Worm (Caenorhabditis elegans) whole organism, late embryonic: Measurements from ENCODE around the gene C28C12.11.

ENCODE experiments used
- F13H6.1 ChIP-seq: sonication (generic microtip); optimal IDR thresholded peaks from 2 replicates; lab custom pipeline; 2016; ENCODE audit warnings: missing genetic modification characterization, missing compliant biosample characterization
- K02D7.2 ChIP-seq: sonication (generic microtip); optimal IDR thresholded peaks from 2 replicates; lab custom pipeline; 2017; ENCODE audit warnings: mild to moderate bottlenecking, missing genetic modification characterization, missing compliant biosample characterization
- T23F11.4 ChIP-seq: fragments of 200-800 bp; sonication (Bioruptor generic); optimal IDR thresholded peaks from 2 replicates; lab custom pipeline; 2018; ENCODE audit warnings: mild to moderate bottlenecking, missing genetic modification characterization, missing compliant biosample characterization
- ceh-14 ChIP-seq: sonication (generic microtip); optimal IDR thresholded peaks from 2 replicates; lab custom pipeline; 2016; ENCODE audit warnings: missing genotype, missing genetic modification characterization, missing compliant biosample characterization
- ceh-2 ChIP-seq: sonication (generic microtip); optimal IDR thresholded peaks from 2 replicates; lab custom pipeline; 2016; ENCODE audit warnings: missing genotype, missing genetic modification characterization, missing compliant biosample characterization
- ceh-24 ChIP-seq: sonication (generic microtip); optimal IDR thresholded peaks from 2 replicates; lab custom pipeline; 2016; ENCODE audit warnings: mild to moderate bottlenecking, missing genetic modification characterization, missing compliant biosample characterization
- ceh-34 ChIP-seq: sonication (generic microtip); optimal IDR thresholded peaks from 2 replicates; lab custom pipeline; 2016; ENCODE audit warnings: mild to moderate bottlenecking, missing genetic modification characterization, missing compliant biosample characterization
- ceh-45 ChIP-seq: fragments of 200-800 bp; sonication (Bioruptor generic); IDR thresholded peaks from 2 replicates; pipeline ENCODE4 v1.3.6; 2022; ENCODE audit warnings: missing genetic modification reagents, missing genetic modification characterization, missing compliant biosample characterization
- ceh-48 ChIP-seq: sonication (generic microtip); optimal IDR thresholded peaks from 2 replicates; lab custom pipeline; 2016; ENCODE audit warnings: missing genetic modification characterization, inconsistent platforms, missing compliant biosample characterization
- dve-1 ChIP-seq: sonication (generic microtip); optimal IDR thresholded peaks from 2 replicates; lab custom pipeline; 2017; ENCODE audit warnings: antibody characterized with exemption, mild to moderate bottlenecking, missing genetic modification characterization, missing compliant biosample characterization
- eyg-1 ChIP-seq: sonication (generic microtip); optimal IDR thresholded peaks from 2 replicates; lab custom pipeline; 2016; ENCODE audit warnings: missing genotype, missing genetic modification characterization, missing compliant biosample characterization
- fkh-10 ChIP-seq: fragments of 150-350 bp; optimal IDR thresholded peaks from 2 replicates; lab custom pipeline; 2014; ENCODE audit warnings: missing biosample characterization, missing genetic modification reagents, missing genetic modification characterization
- gmeb-2 ChIP-seq: sonication (generic microtip); optimal IDR thresholded peaks from 2 replicates; lab custom pipeline; 2016; ENCODE audit warnings: missing genetic modification characterization, inconsistent platforms, missing compliant biosample characterization
- hlh-6 ChIP-seq: sonication (generic microtip); optimal IDR thresholded peaks from 2 replicates; lab custom pipeline; 2016; ENCODE audit warnings: missing genotype, missing genetic modification characterization, missing compliant biosample characterization
- hlh-8 ChIP-seq: sonication (generic microtip); optimal IDR thresholded peaks from 2 replicates; lab custom pipeline; 2016; ENCODE audit warnings: missing genotype, missing genetic modification characterization, missing compliant biosample characterization
- lim-6 ChIP-seq: sonication (generic microtip); optimal IDR thresholded peaks from 2 replicates; lab custom pipeline; 2016; ENCODE audit warnings: missing genetic modification characterization, missing compliant biosample characterization
- nhr-232 ChIP-seq: sonication (generic microtip); optimal IDR thresholded peaks from 2 replicates; lab custom pipeline; 2016; ENCODE audit warnings: missing genetic modification characterization, missing compliant biosample characterization
- npax-4 ChIP-seq: sonication (generic microtip); optimal IDR thresholded peaks from 2 replicates; lab custom pipeline; 2016; ENCODE audit warnings: missing genetic modification characterization, missing compliant biosample characterization
- odd-2 ChIP-seq: sonication (generic microtip); optimal IDR thresholded peaks from 2 replicates; lab custom pipeline; 2017; ENCODE audit warnings: antibody characterized with exemption, mild to moderate bottlenecking, missing genetic modification characterization, missing compliant biosample characterization
- pax-1 ChIP-seq: fragments of 150-350 bp; optimal IDR thresholded peaks from 2 replicates; lab custom pipeline; 2014; ENCODE audit warnings: missing biosample characterization, missing genetic modification characterization
- pqm-1 ChIP-seq: sonication (generic microtip); optimal IDR thresholded peaks from 2 replicates; lab custom pipeline; 2016; ENCODE audit warnings: missing genetic modification characterization, missing compliant biosample characterization
- pros-1 ChIP-seq: fragments of 150-350 bp; optimal IDR thresholded peaks from 2 replicates; lab custom pipeline; 2014; ENCODE audit warnings: missing biosample characterization, missing genetic modification reagents, missing genetic modification characterization
- ref-2 ChIP-seq: sonication (generic microtip); optimal IDR thresholded peaks from 2 replicates; lab custom pipeline; 2016; ENCODE audit warnings: missing genetic modification characterization, missing compliant biosample characterization
- rnt-1 ChIP-seq: sonication (generic microtip); optimal IDR thresholded peaks from 2 replicates; lab custom pipeline; 2016; ENCODE audit warnings: missing genetic modification characterization, missing compliant biosample characterization
- sox-2 ChIP-seq: fragments of 200-800 bp; sonication (Bioruptor generic); IDR thresholded peaks from 2 replicates; pipeline ENCODE4 v1.3.6; 2022; ENCODE audit warnings: missing genetic modification reagents, missing genetic modification characterization, missing compliant biosample characterization
- tbx-7 ChIP-seq: sonication (generic microtip); optimal IDR thresholded peaks from 2 replicates; lab custom pipeline; 2016; ENCODE audit warnings: missing genotype, missing genetic modification characterization, missing compliant biosample characterization
- ztf-16 ChIP-seq: sonication (generic microtip); optimal IDR thresholded peaks from 2 replicates; lab custom pipeline; 2017; ENCODE audit warnings: missing genetic modification characterization, missing compliant biosample characterization

The C28C12.11 gene

DNA sequence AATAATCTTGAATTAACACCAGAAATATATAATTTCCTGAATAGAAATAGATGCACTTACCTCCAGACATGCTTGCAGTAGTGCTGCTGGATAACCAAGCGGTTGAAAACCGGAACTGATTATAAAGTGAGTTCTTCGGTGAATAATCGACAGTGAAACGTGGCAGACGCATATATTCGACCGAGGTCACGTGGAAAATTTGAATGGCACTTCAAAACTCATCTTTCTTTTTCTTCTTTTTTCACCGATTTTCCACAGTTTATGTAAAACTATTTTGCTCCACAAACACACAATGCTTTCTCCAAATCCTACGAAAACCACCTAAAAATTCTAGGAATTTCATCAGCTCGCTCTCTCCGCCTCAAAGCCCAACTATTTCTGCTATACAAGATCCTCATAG, 13.6 kb upstream of the C28C12.11 start, which contains the start of gene ant-1.4:
Gene ant-1.4, minus strand, starts transcription at position 101 of the 400 bp plus-strand sequence.
- TF ChIP-seq hlh-8 (tag; lab: Kevin White, UChicago) (no peak), gmeb-2 (tag; lab: Kevin White, UChicago) (no peak), eyg-1 (tag; lab: Kevin White, UChicago) (no peak), ceh-14 (no peak), fkh-10 (GFP tag; lab: Kevin White, UChicago) (no peak)
- TF ChIP-seq, all 69 proteins: peak for 0

ce11 chrIV:8461177-8461576, 12.7 kb upstream of the C28C12.11 start:
- no peak for TF ChIP-seq rnt-1 (tag; lab: Kevin White, UChicago)
- no peak for TF ChIP-seq odd-2 (tag; lab: Kevin White, UChicago)
- TF ChIP-seq, all 69 proteins: peak for 0

- TF ChIP-seq ztf-16 (tag; lab: Kevin White, UChicago) (no peak), lim-6 (tag; lab: Kevin White, UChicago) (no peak), hlh-8 (tag; lab: Kevin White, UChicago) (no peak), ceh-2 (tag; lab: Kevin White, UChicago) (no peak)
Measured at ce11 chrIV:8462376-8462775, 11.5 kb upstream of the C28C12.11 start.

- TF ChIP-seq T23F11.4 (GFP tag; lab: Kevin White, UChicago): no peak
- TF ChIP-seq nhr-232 (tag; lab: Kevin White, UChicago): no peak
- no peak for TF ChIP-seq ztf-16 (tag; lab: Kevin White, UChicago)
- TF ChIP-seq ceh-34: no peak
- TF ChIP-seq ref-2 (tag; lab: Kevin White, UChicago): no peak
- TF ChIP-seq, all 69 proteins: peak for 0
Measured at ce11 chrIV:8463069-8463468, 10.8 kb upstream of the C28C12.11 start.

DNA sequence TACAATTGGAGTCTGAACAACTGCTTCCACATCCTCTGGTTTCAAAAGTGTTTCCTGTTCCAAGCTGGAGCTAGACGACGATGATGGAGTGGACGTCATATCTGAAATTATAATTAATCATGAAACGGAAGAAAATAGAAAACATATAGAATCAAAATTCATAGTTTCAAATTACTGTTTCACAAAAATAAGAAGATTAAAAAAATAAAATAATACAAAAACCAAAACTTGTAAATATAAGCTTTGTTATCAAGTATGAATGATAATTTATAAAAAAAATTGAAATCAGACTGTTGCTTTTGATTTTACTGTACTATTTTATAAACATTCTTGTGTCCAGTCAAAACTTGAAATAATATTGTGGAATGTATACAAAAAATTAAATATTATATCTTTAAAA, 10.1 kb upstream of the C28C12.11 start, which contains the start of gene str-176:
Gene str-176, minus strand, starts transcription at position 101 of the 400 bp plus-strand sequence.
- TF ChIP-seq ceh-24 (tag; lab: Kevin White, UChicago) (no peak), ceh-45 (no peak), ceh-14 (no peak), pqm-1 (tag; lab: Kevin White, UChicago) (no peak), pros-1 (tag; lab: Kevin White, UChicago) (no peak), sox-2 (no peak), dve-1 (tag; lab: Kevin White, UChicago) (no peak), hlh-6 (tag; lab: Kevin White, UChicago) (no peak), T23F11.4 (GFP tag; lab: Kevin White, UChicago) (no peak)

- TF ChIP-seq F13H6.1 (tag; lab: Kevin White, UChicago): no peak
Measured at ce11 chrIV:8464187-8464586, 9.7 kb upstream of the C28C12.11 start.

- no peak for TF ChIP-seq tbx-7 (tag; lab: Kevin White, UChicago)
- no peak for TF ChIP-seq T23F11.4 (GFP tag; lab: Kevin White, UChicago)
- no peak for TF ChIP-seq ceh-48
- TF ChIP-seq ceh-45: no peak
- no peak for TF ChIP-seq npax-4 (tag; lab: Kevin White, UChicago)
Measured at ce11 chrIV:8472493-8472892, 1.4 kb upstream of the C28C12.11 start, which contains the start of gene oat-1. Gene oat-1 (minus strand): TSS chrIV:8472593.

ce11 chrIV:8475030-8475679, 1.3 kb downstream of the C28C12.11 start:
- TF ChIP-seq K02D7.2 (tag; lab: Kevin White, UChicago) (no peak), pax-1 (tag; lab: Kevin White, UChicago) (no peak)
